Worm (Caenorhabditis elegans) whole organism, early embryonic: ENCODE data around the gene K01A11.1.

Experiments used
- B0310.2 ChIP-seq: sonication (generic microtip); optimal IDR thresholded peaks from 2 replicates; lab custom pipeline; 2016; ENCODE audit warnings: mild to moderate bottlenecking, missing genetic modification characterization, missing compliant biosample characterization
- F13C5.2 ChIP-seq: sonication (generic microtip); optimal IDR thresholded peaks from 2 replicates; lab custom pipeline; 2017; ENCODE audit warnings: mild to moderate bottlenecking, missing genetic modification characterization, inconsistent platforms, missing compliant biosample characterization
- aly-1 ChIP-seq: sonication (generic microtip); optimal IDR thresholded peaks from 2 replicates; lab custom pipeline; 2016; ENCODE audit warnings: missing genetic modification characterization, missing compliant biosample characterization
- ama-1 ChIP-seq: fragments of 150-350 bp; optimal IDR thresholded peaks from 2 replicates; lab custom pipeline; 2014
- ceh-13 ChIP-seq: fragments of 200-800 bp; sonication (Bioruptor generic); optimal IDR thresholded peaks from 2 replicates; lab custom pipeline; 2018; ENCODE audit warnings: mild to moderate bottlenecking, missing genetic modification characterization, missing compliant biosample characterization
- ceh-36 ChIP-seq: sonication (generic microtip); optimal IDR thresholded peaks from 2 replicates; lab custom pipeline; 2016; ENCODE audit warnings: missing genetic modification characterization, inconsistent platforms, missing compliant biosample characterization
- ets-7 ChIP-seq: sonication (generic microtip); optimal IDR thresholded peaks from 2 replicates; lab custom pipeline; 2016; ENCODE audit warnings: missing genotype, missing genetic modification characterization, missing compliant biosample characterization
- flt-1 ChIP-seq: fragments of 200-800 bp; sonication (Bioruptor generic); IDR thresholded peaks from 2 replicates; pipeline ENCODE4 v1.3.6; 2022; ENCODE audit warnings: missing genetic modification characterization, missing compliant biosample characterization
- hmbx-1 ChIP-seq: sonication (generic microtip); optimal IDR thresholded peaks from 2 replicates; lab custom pipeline; 2016; ENCODE audit warnings: mild to moderate bottlenecking, missing genetic modification characterization, missing compliant biosample characterization
- hmg-4 ChIP-seq: fragments of 200-800 bp; sonication (Bioruptor generic); optimal IDR thresholded peaks from 2 replicates; lab custom pipeline; 2018; ENCODE audit warnings: mild to moderate bottlenecking, missing genetic modification characterization, missing compliant biosample characterization
- hnd-1 ChIP-seq: sonication (generic microtip); optimal IDR thresholded peaks from 2 replicates; lab custom pipeline; 2016; ENCODE audit warnings: missing genetic modification characterization, missing compliant biosample characterization
- pes-1 ChIP-seq: fragments of 200-800 bp; sonication (Bioruptor generic); IDR thresholded peaks from 2 replicates; pipeline ENCODE4 v1.3.6; 2022; ENCODE audit warnings: missing genetic modification reagents, missing genetic modification characterization, missing compliant biosample characterization
- scrt-1 ChIP-seq: fragments of 200-800 bp; sonication (Bioruptor generic); IDR thresholded peaks from 2 replicates; pipeline ENCODE4 v1.3.6; 2022; ENCODE audit warnings: missing genetic modification characterization, missing compliant biosample characterization
- sea-1 ChIP-seq: fragments of 200-800 bp; sonication (Bioruptor generic); conservative IDR thresholded peaks from 2 replicates; pipeline ENCODE4 v1.3.6; 2022; ENCODE audit warnings: missing genetic modification characterization, missing compliant biosample characterization
- tbx-11 ChIP-seq: fragments of 200-800 bp; sonication (Bioruptor generic); IDR thresholded peaks from 2 replicates; pipeline ENCODE4 v1.3.6; 2022; ENCODE audit warnings: missing genetic modification characterization, missing compliant biosample characterization
- tbx-37 ChIP-seq: fragments of 200-800 bp; sonication (Bioruptor generic); conservative IDR thresholded peaks from 2 replicates; pipeline ENCODE4 v1.3.6; 2022; ENCODE audit warnings: missing genetic modification reagents, missing genetic modification characterization, missing compliant biosample characterization
- tra-4 ChIP-seq: sonication (generic microtip); optimal IDR thresholded peaks from 2 replicates; lab custom pipeline; 2017; ENCODE audit warnings: missing genetic modification characterization, missing compliant biosample characterization

The K01A11.1 gene

ce11 chrIII:3390144-3390543, 41.1 kb downstream of the K01A11.1 start:
- no peak for TF ChIP-seq tbx-11 (GFP tag; lab: Robert Waterston, UW)
- TF ChIP-seq aly-1 (tag; lab: Kevin White, UChicago): no peak
- TF ChIP-seq pes-1 (GFP tag; lab: Robert Waterston, UW): no peak
- TF ChIP-seq scrt-1: no peak
- TF ChIP-seq sea-1: no peak
- no peak for TF ChIP-seq flt-1
- no peak for TF ChIP-seq B0310.2 (tag; lab: Kevin White, UChicago)
- no peak for TF ChIP-seq ceh-13 (GFP tag; lab: Kevin White, UChicago)

- TF ChIP-seq hmbx-1 (no peak), tbx-11 (GFP tag; lab: Robert Waterston, UW) (peak; percentile 57; the same call in 1 of the 2 replicates), tra-4 (tag; lab: Kevin White, UChicago) (no peak), hmg-4 (GFP tag; lab: Kevin White, UChicago) (peak; percentile 58), sea-1 (no peak; the same call in 1 of the 2 replicates), ceh-13 (GFP tag; lab: Kevin White, UChicago) (no peak), pes-1 (GFP tag; lab: Robert Waterston, UW) (peak; percentile 78), scrt-1 (peak; percentile 66), B0310.2 (tag; lab: Kevin White, UChicago) (no peak), aly-1 (tag; lab: Kevin White, UChicago) (no peak), ama-1 (lab: Kevin White, UChicago) (no peak), hnd-1 (tag; lab: Kevin White, UChicago) (no peak), ceh-36 (tag; lab: Kevin White, UChicago) (peak; percentile 52), F13C5.2 (tag; lab: Kevin White, UChicago) (no peak), ets-7 (tag; lab: Kevin White, UChicago) (no peak), flt-1 (0 out of 2 replicates have a peak, but pooled peaks have one; percentile 19), tbx-37 (GFP tag; lab: Robert Waterston, UW) (no peak; the same call in 1 of the 2 replicates)
These were observed 41.8 kb downstream of the K01A11.1 start, which contains the start of the genes elmd-1 and hecw-1 for ce11 chrIII:3389426-3390020. Gene elmd-1, plus strand, starts transcription at chrIII:3389919. Gene hecw-1, minus strand, starts transcription at chrIII:3389970.

ce11 chrIII:3382465-3382864, 48.8 kb downstream of the K01A11.1 start:
- TF ChIP-seq sea-1: no peak
- TF ChIP-seq ama-1 (lab: Kevin White, UChicago): no peak
- no peak for TF ChIP-seq flt-1
- TF ChIP-seq ceh-13 (GFP tag; lab: Kevin White, UChicago): no peak

ce11 chrIII:3381866-3382265, 49.4 kb downstream of the K01A11.1 start:
- no peak for TF ChIP-seq hnd-1 (tag; lab: Kevin White, UChicago)
- no peak for TF ChIP-seq tbx-37 (GFP tag; lab: Robert Waterston, UW)
- TF ChIP-seq tbx-11 (GFP tag; lab: Robert Waterston, UW): no peak
- no peak for TF ChIP-seq sea-1
- no peak for TF ChIP-seq pes-1 (GFP tag; lab: Robert Waterston, UW)
- TF ChIP-seq flt-1: no peak
